Fruit fly (Drosophila melanogaster) whole organism, adult: ENCODE measurements around the gene Jon65Aii.

ENCODE experiments used
- CG1620 ChIP-seq: fragments of 200-800 bp; sonication (Bioruptor generic); optimal IDR thresholded peaks from 2 replicates; lab custom pipeline; 2016; ENCODE audit warnings: missing biosample characterization, missing genetic modification characterization
- CG7101 ChIP-seq: fragments of 200-800 bp; sonication (Bioruptor generic); optimal IDR thresholded peaks from 2 replicates; lab custom pipeline; 2018; ENCODE audit warnings: missing biosample characterization, mild to moderate bottlenecking, missing genetic modification characterization, moderate library complexity
- Clk ChIP-seq: fragments of 200-800 bp; sonication (Bioruptor generic); optimal IDR thresholded peaks from 2 replicates; lab custom pipeline; 2017; ENCODE audit warnings: missing biosample characterization, missing genetic modification characterization
- Crg-1 ChIP-seq: fragments of 200-800 bp; sonication (Bioruptor generic); optimal IDR thresholded peaks from 2 replicates; lab custom pipeline; 2016; ENCODE audit warnings: missing biosample characterization, missing genetic modification characterization
- Hr96 ChIP-seq: fragments of 200-800 bp; sonication (Bioruptor generic); optimal IDR thresholded peaks from 2 replicates; lab custom pipeline; 2016; ENCODE audit warnings: missing biosample characterization, missing genetic modification characterization
- Mnt ChIP-seq: fragments of 200-800 bp; sonication (Bioruptor generic); optimal IDR thresholded peaks from 2 replicates; lab custom pipeline; 2016; ENCODE audit warnings: missing biosample characterization, mild to moderate bottlenecking, missing genetic modification characterization
- cic ChIP-seq: fragments of 200-800 bp; sonication (Bioruptor generic); optimal IDR thresholded peaks from 2 replicates; lab custom pipeline; 2017; ENCODE audit warnings: missing biosample characterization, mild to moderate bottlenecking, missing genetic modification characterization, moderate library complexity
- cnc ChIP-seq, 2 experiments: fragments of >200 bp; optimal IDR thresholded peaks; 2 replicates each; lab custom pipeline; 2017
- kay ChIP-seq: fragments of 200-800 bp; sonication (Bioruptor generic); peaks from one replicate; lab custom pipeline; 2016; ENCODE audit warnings: missing biosample characterization, missing genetic modification characterization, borderline replicate concordance

dm6 chr3L:6082561-6082960 is 30.4 kb downstream of the Jon65Aii start, which contains the start of gene CG13293:
- no peak for TF ChIP-seq Hr96 (GFP tag; lab: Kevin White, UChicago)
- TF ChIP-seq CG7101 (tag; lab: Kevin White, UChicago): no peak
- no peak for TF ChIP-seq Crg-1 (GFP tag; lab: Kevin White, UChicago)
- no peak for TF ChIP-seq Clk (GFP tag; lab: Kevin White, UChicago)
- no peak for TF ChIP-seq cnc (optimal IDR thresholded peaks at IDR 0.05; lab: Kevin White, UChicago)
- no peak for TF ChIP-seq Mnt
- TF ChIP-seq CG1620: no peak
- TF ChIP-seq kay (GFP tag; lab: Kevin White, UChicago): no peak
- no peak for TF ChIP-seq cic (GFP tag; lab: Kevin White, UChicago)
